Fruit fly (Drosophila melanogaster) whole organism, embryonic: ENCODE data around the gene nesd.

Experiments
- Bdp1 ChIP-seq: fragments of 200-800 bp; sonication (Bioruptor generic); optimal IDR thresholded peaks from 3 replicates; lab custom pipeline; 2016; ENCODE audit warnings: missing biosample characterization, missing genetic modification characterization
- Bgb ChIP-seq: fragments of 200-800 bp; sonication (Bioruptor generic); IDR thresholded peaks from 2 replicates; pipeline ENCODE4 v1.3.6; 2022; ENCODE audit warnings: missing biosample characterization, missing genetic modification characterization; ENCODE audit not compliant: partially characterized antibody
- CG11398 ChIP-seq: fragments of 200-800 bp; sonication (Bioruptor generic); optimal IDR thresholded peaks from 2 replicates; lab custom pipeline; 2016; ENCODE audit warnings: missing biosample characterization, missing genetic modification characterization
- CG12236 ChIP-seq: fragments of 200-800 bp; sonication (Bioruptor generic); optimal IDR thresholded peaks from 2 replicates; lab custom pipeline; 2016; ENCODE audit warnings: missing biosample characterization, missing genetic modification characterization
- CG12391 ChIP-seq: fragments of 200-800 bp; sonication (Bioruptor generic); optimal IDR thresholded peaks from 3 replicates; lab custom pipeline; 2018; ENCODE audit warnings: missing biosample characterization, mild to moderate bottlenecking, missing genetic modification characterization, moderate library complexity
- CG1529 ChIP-seq: fragments of 200-800 bp; sonication (Bioruptor generic); optimal IDR thresholded peaks from 3 replicates; lab custom pipeline; 2018; ENCODE audit warnings: missing biosample characterization, missing genetic modification characterization
- CG1647 ChIP-seq: fragments of 200-800 bp; sonication (Bioruptor generic); optimal IDR thresholded peaks from 3 replicates; lab custom pipeline; 2016; ENCODE audit warnings: missing biosample characterization, missing genetic modification characterization
- CG33213 ChIP-seq: fragments of 200-800 bp; sonication (Bioruptor generic); optimal IDR thresholded peaks from 3 replicates; lab custom pipeline; 2016; ENCODE audit warnings: missing biosample characterization, missing genetic modification characterization
- CG34422 ChIP-seq: fragments of 200-800 bp; sonication (Bioruptor generic); IDR thresholded peaks from 3 replicates; pipeline ENCODE4 v1.3.6; 2022; ENCODE audit warnings: missing biosample characterization, missing genetic modification characterization
- CG3838 ChIP-seq: fragments of 200-800 bp; sonication (Bioruptor generic); optimal IDR thresholded peaks from 3 replicates; lab custom pipeline; 2016; ENCODE audit warnings: missing biosample characterization, missing genetic modification characterization
- CG3847 ChIP-seq: fragments of 200-800 bp; sonication (Bioruptor generic); IDR thresholded peaks from 2 replicates; pipeline ENCODE4 v1.3.6; 2022; ENCODE audit warnings: missing biosample characterization, missing genetic modification characterization
- CG6272 ChIP-seq: fragments of 200-800 bp; sonication (Bioruptor generic); IDR thresholded peaks from 2 replicates; pipeline ENCODE4 v1.3.6; 2022; ENCODE audit warnings: missing biosample characterization, missing genetic modification characterization
- CG7745 ChIP-seq: fragments of 200-800 bp; sonication (Bioruptor generic); optimal IDR thresholded peaks from 2 replicates; lab custom pipeline; 2018; ENCODE audit warnings: missing biosample characterization, mild to moderate bottlenecking, missing genetic modification characterization, moderate library complexity
- CG8089 ChIP-seq: fragments of 200-800 bp; sonication (Bioruptor generic); optimal IDR thresholded peaks from 3 replicates; lab custom pipeline; 2016; ENCODE audit warnings: missing biosample characterization, missing genetic modification characterization
- CG8924 ChIP-seq: fragments of 200-800 bp; optimal IDR thresholded peaks from 3 replicates; lab custom pipeline; 2019; ENCODE audit warnings: missing biosample characterization, mild to moderate bottlenecking, missing genetic modification characterization, moderate library complexity
- CG8944 ChIP-seq: fragments of 200-800 bp; sonication (Bioruptor generic); optimal IDR thresholded peaks from 3 replicates; lab custom pipeline; 2016; ENCODE audit warnings: missing biosample characterization, missing genetic modification characterization
- CG9797 ChIP-seq: fragments of 200-800 bp; sonication (Bioruptor generic); optimal IDR thresholded peaks from 3 replicates; lab custom pipeline; 2018; ENCODE audit warnings: missing biosample characterization, mild to moderate bottlenecking, missing genetic modification characterization
- ERR ChIP-seq: fragments of 200-800 bp; sonication (Bioruptor generic); optimal IDR thresholded peaks from 2 replicates; lab custom pipeline; 2016; ENCODE audit warnings: missing biosample characterization, missing genetic modification characterization
- Fer2 ChIP-seq: fragments of 200-800 bp; sonication (Bioruptor generic); optimal IDR thresholded peaks from 2 replicates; lab custom pipeline; 2018; ENCODE audit warnings: missing biosample characterization, mild to moderate bottlenecking, missing genetic modification characterization, moderate library complexity
- Fer3 ChIP-seq: fragments of 200-800 bp; sonication (Bioruptor generic); optimal IDR thresholded peaks from 2 replicates; lab custom pipeline; 2018; ENCODE audit warnings: missing biosample characterization, mild to moderate bottlenecking, missing genetic modification characterization, moderate library complexity
- HHEX ChIP-seq: fragments of 200-800 bp; sonication (Bioruptor generic); optimal IDR thresholded peaks from 3 replicates; lab custom pipeline; 2017; ENCODE audit warnings: missing biosample characterization, mild to moderate bottlenecking, missing genetic modification characterization, missing genetic modification reagents
- HLH54F ChIP-seq: fragments of 200-800 bp; sonication (Bioruptor generic); optimal IDR thresholded peaks from 3 replicates; lab custom pipeline; 2016; ENCODE audit warnings: missing biosample characterization, missing genetic modification characterization
- Hand ChIP-seq: fragments of 200-800 bp; sonication (Bioruptor generic); optimal IDR thresholded peaks from 2 replicates; lab custom pipeline; 2017; ENCODE audit warnings: mild to moderate bottlenecking, missing biosample characterization, missing genetic modification reagents, missing genetic modification characterization
- HmgD ChIP-seq: fragments of 200-800 bp; sonication (Bioruptor generic); optimal IDR thresholded peaks from 3 replicates; lab custom pipeline; 2016; ENCODE audit warnings: missing biosample characterization, missing genetic modification characterization
- Scr ChIP-seq: fragments of 200-800 bp; sonication (Bioruptor generic); IDR thresholded peaks from 2 replicates; pipeline ENCODE4 v1.3.6; 2022; ENCODE audit warnings: missing biosample characterization, missing genetic modification characterization; ENCODE audit not compliant: partially characterized antibody
- Sin3A ChIP-seq: fragments of >200 bp; optimal IDR thresholded peaks from 2 replicates; lab custom pipeline; 2018
- Ssrp ChIP-seq: fragments of 200-800 bp; sonication (Bioruptor generic); optimal IDR thresholded peaks from 2 replicates; lab custom pipeline; 2018; ENCODE audit warnings: missing biosample characterization, mild to moderate bottlenecking, missing genetic modification characterization, moderate library complexity
- Tbp ChIP-seq: fragments of >200 bp; optimal IDR thresholded peaks from 2 replicates; lab custom pipeline; 2018; ENCODE audit warnings: missing biosample characterization, missing genetic modification characterization
- bab2 ChIP-seq: fragments of 200-800 bp; sonication (Bioruptor generic); optimal IDR thresholded peaks from 2 replicates; lab custom pipeline; 2016; ENCODE audit warnings: missing biosample characterization, missing genetic modification characterization
- cas ChIP-seq: fragments of 200-800 bp; sonication (Bioruptor generic); IDR thresholded peaks from 2 replicates; pipeline ENCODE4 v1.3.6; 2022; ENCODE audit warnings: missing biosample characterization, missing genetic modification characterization
- cato ChIP-seq: fragments of 200-800 bp; sonication (Bioruptor generic); optimal IDR thresholded peaks from 2 replicates; lab custom pipeline; 2016; ENCODE audit warnings: missing biosample characterization, missing genetic modification characterization, borderline replicate concordance
- cg ChIP-seq: fragments of 200-800 bp; sonication (Bioruptor generic); optimal IDR thresholded peaks from 3 replicates; lab custom pipeline; 2019; ENCODE audit warnings: missing biosample characterization, mild to moderate bottlenecking, missing genetic modification characterization, moderate library complexity
- crc ChIP-seq: fragments of 200-800 bp; sonication (Bioruptor generic); optimal IDR thresholded peaks from 2 replicates; lab custom pipeline; 2016; ENCODE audit warnings: missing biosample characterization, missing genetic modification characterization
- crp ChIP-seq, 2 experiments: fragments of 200-800 bp; sonication (Bioruptor generic); optimal IDR thresholded peaks; 2 replicates in 1 of 2; 3 replicates in 1 of 2; lab custom pipeline; 2017; ENCODE audit warnings: missing biosample characterization in 2 of 2, missing genetic modification characterization in 2 of 2, mild to moderate bottlenecking in 1 of 2, moderate library complexity in 1 of 2
- dimm ChIP-seq: fragments of 200-800 bp; sonication (Bioruptor generic); IDR thresholded peaks from 2 replicates; pipeline ENCODE4 v1.3.6; 2022; ENCODE audit warnings: missing biosample characterization, missing genetic modification characterization
- ems ChIP-seq: fragments of 200-800 bp; sonication (Bioruptor generic); optimal IDR thresholded peaks from 3 replicates; lab custom pipeline; 2016; ENCODE audit warnings: missing biosample characterization, missing genetic modification characterization
- gfzf ChIP-seq: fragments of 200-800 bp; sonication (Bioruptor generic); optimal IDR thresholded peaks from 2 replicates; lab custom pipeline; 2016; ENCODE audit warnings: missing biosample characterization, mild to moderate bottlenecking, missing genetic modification characterization, moderate library complexity
- her ChIP-seq: fragments of 200-800 bp; sonication (Bioruptor generic); optimal IDR thresholded peaks from 2 replicates; lab custom pipeline; 2016; ENCODE audit warnings: missing biosample characterization, missing genetic modification characterization
- hkb ChIP-seq, 2 experiments: fragments of 200-800 bp in 1 of 2; fragments of >200 bp in 1 of 2; sonication (Bioruptor generic) in 1 of 2; IDR thresholded peaks in 1 of 2; optimal IDR thresholded peaks in 1 of 2; 2 replicates each; pipeline versions ENCODE4 v1.3.6 to Lab custom; 2017 to 2022; ENCODE audit warnings: missing biosample characterization in 1 of 2, missing genetic modification characterization in 1 of 2
- jigr1 ChIP-seq: fragments of 200-800 bp; sonication (Bioruptor generic); IDR thresholded peaks from 3 replicates; pipeline ENCODE4 v1.3.6; 2022; ENCODE audit warnings: missing biosample characterization, missing genetic modification characterization
- jumu ChIP-seq: fragments of 200-800 bp; sonication (Bioruptor generic); optimal IDR thresholded peaks from 3 replicates; lab custom pipeline; 2016; ENCODE audit warnings: missing biosample characterization, missing genetic modification characterization
- klu ChIP-seq: fragments of 200-800 bp; sonication (Bioruptor generic); IDR thresholded peaks from 2 replicates; pipeline ENCODE4 v1.3.6; 2022; ENCODE audit warnings: missing biosample characterization, missing genetic modification characterization
- mirr ChIP-seq: fragments of 200-800 bp; sonication (Bioruptor generic); optimal IDR thresholded peaks from 3 replicates; lab custom pipeline; 2018; ENCODE audit warnings: missing biosample characterization, mild to moderate bottlenecking, missing genetic modification characterization
- pros ChIP-seq: fragments of 200-800 bp; sonication (Bioruptor generic); optimal IDR thresholded peaks from 3 replicates; lab custom pipeline; 2019; ENCODE audit warnings: missing biosample characterization, mild to moderate bottlenecking, missing genetic modification characterization, moderate library complexity
- ranshi ChIP-seq: fragments of 200-800 bp; sonication (Bioruptor generic); IDR thresholded peaks from 2 replicates; pipeline ENCODE4 v1.3.6; 2022; ENCODE audit warnings: missing biosample characterization, missing genetic modification characterization
- stc ChIP-seq: fragments of 200-800 bp; sonication (Bioruptor generic); IDR thresholded peaks from 2 replicates; pipeline ENCODE4 v1.3.6; 2022; ENCODE audit warnings: missing biosample characterization, missing genetic modification characterization
- stwl ChIP-seq: fragments of 200-800 bp; sonication (Bioruptor generic); optimal IDR thresholded peaks from 3 replicates; lab custom pipeline; 2018; ENCODE audit warnings: missing biosample characterization, mild to moderate bottlenecking, missing genetic modification characterization, moderate library complexity
- tgo ChIP-seq: fragments of 200-800 bp; sonication (Bioruptor generic); IDR thresholded peaks from 3 replicates; pipeline ENCODE4 v1.3.6; 2022; ENCODE audit warnings: missing biosample characterization, missing genetic modification characterization
- tin ChIP-seq: fragments of 200-800 bp; sonication (Bioruptor generic); optimal IDR thresholded peaks from 3 replicates; lab custom pipeline; 2016; ENCODE audit warnings: missing biosample characterization, missing genetic modification characterization
- vvl ChIP-seq: fragments of 200-800 bp; sonication (Bioruptor generic); IDR thresholded peaks from 2 replicates; pipeline ENCODE4 v1.3.6; 2022; ENCODE audit warnings: missing biosample characterization, missing genetic modification characterization

Gene nesd

DNA sequence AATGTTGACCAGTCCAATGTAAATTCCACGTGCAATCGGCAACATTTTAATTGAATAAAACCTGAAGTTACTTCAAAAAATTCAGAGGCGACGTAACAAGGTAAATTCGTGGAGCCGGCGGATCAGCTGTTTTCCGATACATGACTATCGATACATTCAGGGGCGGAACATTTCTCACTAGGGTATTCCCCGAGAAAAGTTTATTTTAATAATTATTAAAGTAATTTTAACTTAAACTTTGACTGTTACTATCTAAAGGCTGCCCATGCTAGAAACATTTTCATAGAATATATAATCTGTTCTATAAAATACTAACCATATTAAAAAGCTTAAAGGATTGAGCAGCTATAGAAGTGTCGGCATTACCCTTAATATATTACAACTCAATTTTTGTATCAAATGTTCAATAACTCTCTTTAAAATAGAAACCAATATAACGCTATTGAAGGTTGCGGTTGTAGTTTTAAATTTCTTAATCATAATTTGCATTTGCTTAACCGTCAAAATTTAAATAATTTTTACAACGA, 3.4 kb downstream of the nesd start, which contains the start of the genes mRpS18B and Kua (continued):
- TF ChIP-seq Scr (GFP tag; lab: Robert Waterston, UW): peak; percentile 55
- no peak for TF ChIP-seq gfzf (GFP tag; lab: Kevin White, UChicago)
- no peak for TF ChIP-seq Hand (GFP tag; lab: Kevin White, UChicago)
- TF ChIP-seq CG6272: peak; percentile 43; the same call in 1 of the 2 replicates
- TF ChIP-seq CG11398 (GFP tag; lab: Kevin White, UChicago): no peak
- no peak for TF ChIP-seq CG1529 (GFP tag; lab: Kevin White, UChicago)
- no peak for TF ChIP-seq HLH54F (GFP tag; lab: Kevin White, UChicago)
- TF ChIP-seq CG8924 (tag; lab: Kevin White, UChicago): peak; percentile 53
- no peak for TF ChIP-seq pros (GFP tag; lab: Kevin White, UChicago)
- peak; percentile 46; the same call in 1 of the 3 replicates for TF ChIP-seq tgo
- TF ChIP-seq stc: peak; percentile 23; the same call in 1 of the 2 replicates
- TF ChIP-seq CG12236 (GFP tag; lab: Kevin White, UChicago): no peak
- TF ChIP-seq Bgb (GFP tag; lab: Robert Waterston, UW): peak; percentile 70
- TF ChIP-seq Fer3 (tag; lab: Kevin White, UChicago): peak; percentile 54
- TF ChIP-seq ranshi (GFP tag; lab: Robert Waterston, UW): peak; percentile 57; the same call in 1 of the 2 replicates
- TF ChIP-seq jigr1 (GFP tag; lab: Robert Waterston, UW): no peak
- peak; percentile 10 for TF ChIP-seq ems (GFP tag; lab: Kevin White, UChicago)
- TF ChIP-seq CG9797 (GFP tag; lab: Kevin White, UChicago): no peak
- peak; percentile 65 for TF ChIP-seq vvl (GFP tag; lab: Robert Waterston, UW)
- peak; percentile 64 to 94 for TF ChIP-seq crp (GFP tag; optimal IDR thresholded peaks at IDR 0.05; lab: Kevin White, UChicago)
- TF ChIP-seq dimm: no peak
- no peak for TF ChIP-seq Tbp (GFP tag; lab: Kevin White, UChicago)
- no peak for TF ChIP-seq crc (GFP tag; lab: Kevin White, UChicago)
- no peak for TF ChIP-seq CG8089 (GFP tag; lab: Kevin White, UChicago)
- no peak for TF ChIP-seq her (GFP tag; lab: Kevin White, UChicago)
- TF ChIP-seq klu (GFP tag; lab: Robert Waterston, UW): peak; percentile 10; the same call in 1 of the 2 replicates
- TF ChIP-seq HmgD (GFP tag; lab: Kevin White, UChicago): no peak
- peak; percentile 71 for TF ChIP-seq CG3847 (GFP tag; lab: Robert Waterston, UW)
- peak; percentile 51 for TF ChIP-seq Fer2 (tag; lab: Kevin White, UChicago)
- TF ChIP-seq stwl: no peak
- no peak for TF ChIP-seq Sin3A
- no peak for TF ChIP-seq cato (GFP tag; lab: Kevin White, UChicago)
- TF ChIP-seq CG33213: peak; percentile 13
- no peak for TF ChIP-seq CG8944 (GFP tag; lab: Kevin White, UChicago)
- TF ChIP-seq tin (GFP tag; lab: Kevin White, UChicago): peak; percentile 62
- TF ChIP-seq CG34422 (GFP tag; lab: Robert Waterston, UW): 0 out of 3 replicates have a peak, but pooled peaks have one; percentile 54
- TF ChIP-seq CG3838 (GFP tag; lab: Kevin White, UChicago): no peak
- TF ChIP-seq CG12391 (tag; lab: Kevin White, UChicago): peak; percentile 70
- TF ChIP-seq CG1647 (GFP tag; lab: Kevin White, UChicago): no peak
- TF ChIP-seq CG7745 (tag; lab: Kevin White, UChicago): no peak
- TF ChIP-seq bab2 (GFP tag; lab: Kevin White, UChicago): no peak
- TF ChIP-seq hkb (optimal IDR thresholded peaks at IDR 0.05; lab: Kevin White, UChicago): no peak
- peak; percentile 53 for TF ChIP-seq hkb (GFP tag; IDR thresholded peaks at IDR 0.05; lab: Robert Waterston, UW)
- peak; percentile 35 for TF ChIP-seq HHEX (GFP tag; lab: Kevin White, UChicago)
- no peak for TF ChIP-seq cg
- TF ChIP-seq jumu (GFP tag; lab: Kevin White, UChicago): no peak
- peak; percentile 1 for TF ChIP-seq Bdp1 (GFP tag; lab: Kevin White, UChicago)
- peak; percentile 52 for TF ChIP-seq Ssrp (tag; lab: Kevin White, UChicago)
- no peak for TF ChIP-seq mirr
- no peak for TF ChIP-seq ERR (GFP tag; lab: Kevin White, UChicago)
- TF ChIP-seq cas (GFP tag; lab: Robert Waterston, UW): no peak
